Worm (Caenorhabditis elegans) whole organism, L4/young adult: ENCODE measurements around the gene T26E4.2.
"Not testable (repeated sequence)": the region's sequence is repeated elsewhere in the genome, so short reads cannot be mapped to it uniquely, and the experiment has no call there.

Experiments
- W03F9.2 ChIP-seq: fragments of 150-350 bp; optimal IDR thresholded peaks from 2 replicates; lab custom pipeline; 2014; ENCODE audit warnings: missing biosample characterization, missing genetic modification characterization
- dao-5 ChIP-seq: sonication (generic microtip); optimal IDR thresholded peaks from 2 replicates; lab custom pipeline; 2016; ENCODE audit warnings: missing genotype, missing genetic modification characterization, moderate library complexity, missing compliant biosample characterization

ce11 chrV:15811982-15812381 lies 30.8 kb downstream of the T26E4.2 start, which contains the start of gene nhr-282:
- not testable (repeated sequence) for TF ChIP-seq dao-5; W03F9.2 (tag; lab: Kevin White, UChicago)
